Worm (Caenorhabditis elegans) whole organism, mixed stage, embryonic: ENCODE measurements around the gene aat-4.

Source experiments
- blmp-1 ChIP-seq: fragments of 150-350 bp; optimal IDR thresholded peaks from 2 replicates; lab custom pipeline; 2014; ENCODE audit warnings: missing biosample characterization, missing genetic modification characterization
- ham-2 ChIP-seq: fragments of 200-800 bp; sonication (Bioruptor generic); optimal IDR thresholded peaks from 2 replicates; lab custom pipeline; 2018; ENCODE audit warnings: mild to moderate bottlenecking, missing genetic modification characterization, missing compliant biosample characterization
- hlh-1 ChIP-seq: fragments of 150-350 bp; optimal IDR thresholded peaks from 2 replicates; lab custom pipeline; 2014; ENCODE audit warnings: missing biosample characterization, missing genetic modification reagents, missing genetic modification characterization
- lin-13 ChIP-seq: fragments of 150-350 bp; optimal IDR thresholded peaks from 2 replicates; lab custom pipeline; 2014; ENCODE audit warnings: missing biosample characterization, missing genetic modification characterization
- nhr-76 ChIP-seq: sonication (generic microtip); optimal IDR thresholded peaks from 2 replicates; lab custom pipeline; 2017; ENCODE audit warnings: missing biosample characterization, missing genetic modification characterization
- unc-62 ChIP-seq: fragments of 150-350 bp; optimal IDR thresholded peaks from 2 replicates; lab custom pipeline; 2014; ENCODE audit warnings: missing biosample characterization, missing genetic modification reagents, missing genetic modification characterization

- TF ChIP-seq blmp-1 (tag; lab: Kevin White, UChicago) (no peak), unc-62 (GFP tag; lab: Kevin White, UChicago) (no peak), lin-13 (tag; lab: Kevin White, UChicago) (no peak), nhr-76 (no peak), ham-2 (GFP tag; lab: Kevin White, UChicago) (no peak), hlh-1 (tag; lab: Kevin White, UChicago) (no peak)
Observed at ce11 chrIV:6249591-6249990, 25.9 kb downstream of the aat-4 start, which contains the start of gene F58F9.1.
